Fruit fly (Drosophila melanogaster) whole organism, embryonic: ENCODE data around the gene Fie.

Experiments used
- CG10274 ChIP-seq: fragments of 200-800 bp; sonication (Bioruptor generic); optimal IDR thresholded peaks from 3 replicates; lab custom pipeline; 2017; ENCODE audit warnings: missing biosample characterization, mild to moderate bottlenecking, missing genetic modification characterization
- CG11398 ChIP-seq: fragments of 200-800 bp; sonication (Bioruptor generic); optimal IDR thresholded peaks from 2 replicates; lab custom pipeline; 2016; ENCODE audit warnings: missing biosample characterization, missing genetic modification characterization
- CG11723 ChIP-seq: fragments of 200-800 bp; sonication (Bioruptor generic); optimal IDR thresholded peaks from 2 replicates; lab custom pipeline; 2017; ENCODE audit warnings: missing biosample characterization, mild to moderate bottlenecking, missing genetic modification characterization
- CG12071 ChIP-seq: fragments of 200-800 bp; sonication (Bioruptor generic); optimal IDR thresholded peaks from 3 replicates; lab custom pipeline; 2018; ENCODE audit warnings: missing biosample characterization, mild to moderate bottlenecking, missing genetic modification characterization
- CG12104 ChIP-seq: fragments of 200-800 bp; sonication (Bioruptor generic); optimal IDR thresholded peaks from 3 replicates; lab custom pipeline; 2016; ENCODE audit warnings: missing biosample characterization, missing genetic modification characterization
- CG12219 ChIP-seq: fragments of 200-800 bp; sonication (Bioruptor generic); optimal IDR thresholded peaks from 3 replicates; lab custom pipeline; 2018; ENCODE audit warnings: missing biosample characterization, mild to moderate bottlenecking, missing genetic modification characterization
- CG12391 ChIP-seq: fragments of 200-800 bp; sonication (Bioruptor generic); optimal IDR thresholded peaks from 3 replicates; lab custom pipeline; 2018; ENCODE audit warnings: missing biosample characterization, mild to moderate bottlenecking, missing genetic modification characterization, moderate library complexity
- CG14710 ChIP-seq: fragments of 200-800 bp; sonication (Bioruptor generic); optimal IDR thresholded peaks from 3 replicates; lab custom pipeline; 2019; ENCODE audit warnings: missing biosample characterization, mild to moderate bottlenecking, missing genetic modification characterization, moderate library complexity
- CG15011 ChIP-seq: fragments of 200-800 bp; sonication (Bioruptor generic); optimal IDR thresholded peaks from 3 replicates; lab custom pipeline; 2018; ENCODE audit warnings: missing biosample characterization, mild to moderate bottlenecking, missing genetic modification characterization
- CG15073 ChIP-seq: fragments of 200-800 bp; sonication (Bioruptor generic); optimal IDR thresholded peaks from 2 replicates; lab custom pipeline; 2016; ENCODE audit warnings: missing biosample characterization, missing genetic modification characterization
- CG16813 ChIP-seq: fragments of 200-800 bp; sonication (Bioruptor generic); IDR thresholded peaks from 3 replicates; pipeline ENCODE4 v1.3.6; 2022; ENCODE audit warnings: missing biosample characterization, missing genetic modification characterization; ENCODE audit not compliant: partially characterized antibody
- CG17361 ChIP-seq: fragments of 200-800 bp; sonication (Bioruptor generic); IDR thresholded peaks from 3 replicates; pipeline ENCODE4 v1.3.6; 2022; ENCODE audit warnings: missing biosample characterization, missing genetic modification characterization
- CG17568 ChIP-seq: fragments of 200-800 bp; sonication (Bioruptor generic); optimal IDR thresholded peaks from 2 replicates; lab custom pipeline; 2018; ENCODE audit warnings: missing biosample characterization, mild to moderate bottlenecking, missing genetic modification characterization, moderate library complexity
- CG18476 ChIP-seq: fragments of 200-800 bp; sonication (Bioruptor generic); optimal IDR thresholded peaks from 2 replicates; lab custom pipeline; 2016; ENCODE audit warnings: missing biosample characterization, mild to moderate bottlenecking, missing genetic modification characterization
- CG31224 ChIP-seq: fragments of 200-800 bp; sonication (Bioruptor generic); IDR thresholded peaks from 2 replicates; pipeline ENCODE4 v1.3.6; 2022; ENCODE audit warnings: missing biosample characterization, missing genetic modification characterization
- CG4328 ChIP-seq: fragments of 200-800 bp; sonication (Bioruptor generic); optimal IDR thresholded peaks from 3 replicates; lab custom pipeline; 2017; ENCODE audit warnings: missing biosample characterization, missing genetic modification reagents, missing genetic modification characterization
- CG4707 ChIP-seq: fragments of 200-800 bp; sonication (Bioruptor generic); optimal IDR thresholded peaks from 2 replicates; lab custom pipeline; 2018; ENCODE audit warnings: missing biosample characterization, mild to moderate bottlenecking, missing genetic modification characterization, moderate library complexity
- CG6854 ChIP-seq: fragments of 200-800 bp; sonication (Bioruptor generic); optimal IDR thresholded peaks from 3 replicates; lab custom pipeline; 2017; ENCODE audit warnings: missing biosample characterization, mild to moderate bottlenecking, missing genetic modification characterization
- CG7357 ChIP-seq: fragments of 200-800 bp; sonication (Bioruptor generic); IDR thresholded peaks from 3 replicates; pipeline ENCODE4 v1.3.6; 2022; ENCODE audit warnings: missing biosample characterization, missing genetic modification characterization
- CG7745 ChIP-seq: fragments of 200-800 bp; sonication (Bioruptor generic); optimal IDR thresholded peaks from 2 replicates; lab custom pipeline; 2018; ENCODE audit warnings: missing biosample characterization, mild to moderate bottlenecking, missing genetic modification characterization, moderate library complexity
- CG7963 ChIP-seq: fragments of 200-800 bp; sonication (Bioruptor generic); IDR thresholded peaks from 3 replicates; pipeline ENCODE4 v1.3.6; 2022; ENCODE audit warnings: missing biosample characterization, missing genetic modification characterization; ENCODE audit not compliant: partially characterized antibody
- CG8290 ChIP-seq, 3 experiments: fragments of 200-800 bp; sonication (Bioruptor generic); optimal IDR thresholded peaks; 2 replicates each; lab custom pipeline; 2016 to 2019; ENCODE audit warnings: missing biosample characterization in 3 of 3, missing genetic modification characterization in 3 of 3, mild to moderate bottlenecking in 2 of 3, moderate library complexity in 1 of 3
- CG8359 ChIP-seq: fragments of 200-800 bp; sonication (Bioruptor generic); optimal IDR thresholded peaks from 2 replicates; lab custom pipeline; 2017; ENCODE audit warnings: missing biosample characterization, mild to moderate bottlenecking, missing genetic modification characterization, borderline replicate concordance
- D ChIP-seq, 2 experiments: fragments of 200-800 bp in 1 of 2; fragments of >200 bp in 1 of 2; sonication (Bioruptor generic) in 1 of 2; optimal IDR thresholded peaks; 2 replicates in 1 of 2; 3 replicates in 1 of 2; lab custom pipeline; 2017; ENCODE audit warnings: mild to moderate bottlenecking in 1 of 2, missing biosample characterization in 1 of 2, missing genetic modification characterization in 1 of 2, missing genetic modification reagents in 1 of 2
- D19A ChIP-seq: fragments of 200-800 bp; optimal IDR thresholded peaks from 3 replicates; lab custom pipeline; 2019; ENCODE audit warnings: missing biosample characterization, mild to moderate bottlenecking, missing genetic modification characterization, moderate library complexity
- Dbx ChIP-seq: fragments of 200-800 bp; sonication (Bioruptor generic); IDR thresholded peaks from 3 replicates; pipeline ENCODE4 v1.3.6; 2022; ENCODE audit warnings: missing biosample characterization, missing genetic modification characterization
- Dref ChIP-seq: fragments of 200-800 bp; sonication (Bioruptor generic); IDR thresholded peaks from 2 replicates; pipeline ENCODE4 v1.3.6; 2022; ENCODE audit warnings: missing biosample characterization, missing genetic modification characterization
- E2f2 ChIP-seq: fragments of 200-800 bp; sonication (Bioruptor generic); IDR thresholded peaks from 2 replicates; pipeline ENCODE4 v1.3.6; 2022; ENCODE audit warnings: missing biosample characterization, missing genetic modification characterization
- Gug ChIP-seq: fragments of 200-800 bp; sonication (Bioruptor generic); IDR thresholded peaks from 4 replicates; pipeline ENCODE4 v1.3.6; 2022; ENCODE audit warnings: missing biosample characterization, missing genetic modification characterization
- Max ChIP-seq: fragments of 200-800 bp; sonication (Bioruptor generic); optimal IDR thresholded peaks from 2 replicates; lab custom pipeline; 2016; ENCODE audit warnings: missing biosample characterization, mild to moderate bottlenecking, missing genetic modification characterization
- Rfx ChIP-seq: fragments of 200-800 bp; sonication (Bioruptor generic); IDR thresholded peaks from 2 replicates; pipeline ENCODE4 v1.3.6; 2022; ENCODE audit warnings: missing biosample characterization, missing genetic modification characterization
- Sox102F ChIP-seq: fragments of 200-800 bp; sonication (Bioruptor generic); optimal IDR thresholded peaks from 2 replicates; lab custom pipeline; 2018; ENCODE audit warnings: missing biosample characterization, mild to moderate bottlenecking, missing genetic modification characterization, moderate library complexity
- ab ChIP-seq: fragments of 200-800 bp; sonication (Bioruptor generic); optimal IDR thresholded peaks from 2 replicates; lab custom pipeline; 2016; ENCODE audit warnings: missing biosample characterization, missing genetic modification characterization
- ase ChIP-seq: fragments of 200-800 bp; sonication (Bioruptor generic); IDR thresholded peaks from 3 replicates; pipeline ENCODE4 v1.3.6; 2022; ENCODE audit warnings: missing biosample characterization, missing genetic modification characterization
- bsh ChIP-seq, 2 experiments: fragments of 200-800 bp; sonication (Bioruptor generic); optimal IDR thresholded peaks; 2 replicates each; lab custom pipeline; 2017 to 2018; ENCODE audit warnings: mild to moderate bottlenecking in 2 of 2, missing biosample characterization in 2 of 2, missing genetic modification characterization in 2 of 2, moderate library complexity in 1 of 2
- crc ChIP-seq: fragments of 200-800 bp; sonication (Bioruptor generic); optimal IDR thresholded peaks from 2 replicates; lab custom pipeline; 2016; ENCODE audit warnings: missing biosample characterization, missing genetic modification characterization
- ems ChIP-seq: fragments of 200-800 bp; sonication (Bioruptor generic); optimal IDR thresholded peaks from 3 replicates; lab custom pipeline; 2016; ENCODE audit warnings: missing biosample characterization, missing genetic modification characterization
- gcm2 ChIP-seq: fragments of 200-800 bp; sonication (Bioruptor generic); optimal IDR thresholded peaks from 2 replicates; lab custom pipeline; 2016; ENCODE audit warnings: missing biosample characterization, missing genetic modification characterization
- gsb ChIP-seq: fragments of 200-800 bp; sonication (Bioruptor generic); IDR thresholded peaks from 2 replicates; pipeline ENCODE4 v1.3.6; 2022; ENCODE audit warnings: missing biosample characterization, missing genetic modification characterization
- hb ChIP-seq: fragments of 200-800 bp; sonication (Bioruptor generic); IDR thresholded peaks from 3 replicates; pipeline ENCODE4 v1.3.6; 2022; ENCODE audit warnings: missing biosample characterization, missing genetic modification characterization; ENCODE audit not compliant: partially characterized antibody
- knrl ChIP-seq: fragments of 200-800 bp; sonication (Bioruptor generic); IDR thresholded peaks from 3 replicates; pipeline ENCODE4 v1.3.6; 2022; ENCODE audit warnings: missing biosample characterization, missing genetic modification characterization; ENCODE audit not compliant: partially characterized antibody
- nom ChIP-seq: fragments of 200-800 bp; sonication (Bioruptor generic); optimal IDR thresholded peaks from 2 replicates; lab custom pipeline; 2017; ENCODE audit warnings: missing biosample characterization, missing genetic modification characterization, mild to moderate bottlenecking, moderate library complexity, missing genetic modification reagents
- phol ChIP-seq: fragments of 200-800 bp; sonication (Bioruptor generic); optimal IDR thresholded peaks from 3 replicates; lab custom pipeline; 2018; ENCODE audit warnings: missing biosample characterization, mild to moderate bottlenecking, missing genetic modification characterization, moderate library complexity
- pnt ChIP-seq: fragments of 200-800 bp; sonication (Bioruptor generic); optimal IDR thresholded peaks from 3 replicates; lab custom pipeline; 2016; ENCODE audit warnings: missing biosample characterization, missing genetic modification characterization
- row ChIP-seq: fragments of 200-800 bp; sonication (Bioruptor generic); IDR thresholded peaks from 3 replicates; pipeline ENCODE4 v1.3.6; 2022; ENCODE audit warnings: missing biosample characterization, missing genetic modification characterization
- sim ChIP-seq: fragments of 200-800 bp; sonication (Bioruptor generic); IDR thresholded peaks from 2 replicates; pipeline ENCODE4 v1.3.6; 2022; ENCODE audit warnings: missing biosample characterization, missing genetic modification characterization
- sug ChIP-seq: fragments of 200-800 bp; optimal IDR thresholded peaks from 2 replicates; lab custom pipeline; 2019; ENCODE audit warnings: missing biosample characterization, mild to moderate bottlenecking, missing genetic modification characterization, moderate library complexity
- wor ChIP-seq: fragments of 200-800 bp; sonication (Bioruptor generic); IDR thresholded peaks from 2 replicates; pipeline ENCODE4 v1.3.6; 2022; ENCODE audit warnings: missing biosample characterization, missing genetic modification characterization
- zen ChIP-seq: fragments of 200-800 bp; sonication (Bioruptor generic); optimal IDR thresholded peaks from 3 replicates; lab custom pipeline; 2018; ENCODE audit warnings: missing biosample characterization, mild to moderate bottlenecking, missing genetic modification characterization, moderate library complexity

Fie gene

DNA sequence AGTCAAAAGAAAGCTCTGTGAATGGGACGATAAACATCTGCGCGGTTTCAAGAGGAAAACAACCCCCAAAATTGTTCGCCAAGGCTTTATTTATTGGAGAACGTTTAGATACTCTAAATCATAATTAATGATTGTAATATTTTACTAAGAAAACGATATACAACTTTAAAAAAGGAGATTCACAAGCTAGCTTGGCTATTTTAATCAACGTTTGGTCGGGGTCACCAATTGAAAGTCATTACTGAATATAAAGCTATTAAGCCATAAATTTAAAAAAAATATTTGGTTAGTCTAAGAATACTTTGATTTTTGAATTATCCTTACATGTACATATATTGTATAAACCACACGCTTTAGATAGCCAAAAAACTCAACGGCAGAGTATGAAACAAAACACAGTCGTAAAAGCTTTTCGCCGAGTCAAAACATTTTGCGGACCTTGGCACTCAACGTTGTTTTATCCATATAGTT lies at the start of gene Fie:
TSS of gene Fie (plus strand) at position 421 of the 471 bp plus-strand sequence.
- TF ChIP-seq CG11398 (GFP tag; lab: Kevin White, UChicago) (no peak), sug (no peak), Dbx (GFP tag; lab: Robert Waterston, UW) (no peak), row (peak; percentile 82), Max (GFP tag; lab: Kevin White, UChicago) (peak; percentile 53), CG10274 (no peak), D (optimal IDR thresholded peaks at IDR 0.05; lab: Kevin White, UChicago) (no peak), D (GFP tag; optimal IDR thresholded peaks at IDR 0.05; lab: Kevin White, UChicago) (peak; percentile 35), CG7745 (tag; lab: Kevin White, UChicago) (no peak), E2f2 (GFP tag; lab: Robert Waterston, UW) (peak; percentile 34), CG17361 (GFP tag; lab: Robert Waterston, UW) (peak; percentile 72), gcm2 (GFP tag; lab: Kevin White, UChicago) (no peak), CG12104 (peak; percentile 23), CG16813 (no peak), CG7357 (0 out of 3 replicates have a peak, but pooled peaks have one; percentile 48), D19A (tag; lab: Kevin White, UChicago) (peak; percentile 94), ems (GFP tag; lab: Kevin White, UChicago) (peak; percentile 25), CG12391 (peak; percentile 73), wor (GFP tag; lab: Robert Waterston, UW) (0 out of 2 replicates have a peak, but pooled peaks have one; percentile 29), ase (GFP tag; lab: Robert Waterston, UW) (no peak), CG15011 (peak; percentile 41), Sox102F (peak; percentile 71), CG8359 (GFP tag; lab: Kevin White, UChicago) (no peak), Dref (GFP tag; lab: Robert Waterston, UW) (no peak), CG18476 (GFP tag; lab: Kevin White, UChicago) (peak; percentile 50), CG14710 (tag; lab: Kevin White, UChicago) (peak; percentile 25), pnt (GFP tag; lab: Kevin White, UChicago) (no peak), zen (tag; lab: Kevin White, UChicago) (no peak), CG11723 (GFP tag; lab: Kevin White, UChicago) (peak; percentile 35), nom (GFP tag; lab: Kevin White, UChicago) (no peak), crc (GFP tag; lab: Kevin White, UChicago) (no peak), gsb (no peak), knrl (GFP tag; lab: Robert Waterston, UW) (no peak), ab (GFP tag; lab: Kevin White, UChicago) (no peak), phol (peak; percentile 55), Rfx (GFP tag; lab: Robert Waterston, UW) (peak; percentile 42; the same call in 1 of the 2 replicates), CG12219 (peak; percentile 59), CG4328 (GFP tag; lab: Kevin White, UChicago) (no peak), bsh (GFP tag; optimal IDR thresholded peaks at IDR 0.05; lab: Kevin White, UChicago) (peak in 1 of 2 experiments; percentile 45), CG4707 (no peak), hb (GFP tag; lab: Robert Waterston, UW) (no peak), CG31224 (GFP tag; lab: Robert Waterston, UW) (no peak), CG17568 (GFP tag; lab: Kevin White, UChicago) (no peak), CG12071 (GFP tag; lab: Kevin White, UChicago) (peak; percentile 33), CG15073 (no peak), CG7963 (no peak), CG8290 (GFP tag; optimal IDR thresholded peaks at IDR 0.05; lab: Kevin White, UChicago) (no peak), CG8290 (tag; optimal IDR thresholded peaks at IDR 0.05; lab: Kevin White, UChicago) (no peak), sim (GFP tag; lab: Robert Waterston, UW) (no peak), CG6854 (peak; percentile 70), Gug (GFP tag; lab: Robert Waterston, UW) (no peak)
